Worm (Caenorhabditis elegans): ENCODE measurements around the gene K02F6.8.

DNA sequence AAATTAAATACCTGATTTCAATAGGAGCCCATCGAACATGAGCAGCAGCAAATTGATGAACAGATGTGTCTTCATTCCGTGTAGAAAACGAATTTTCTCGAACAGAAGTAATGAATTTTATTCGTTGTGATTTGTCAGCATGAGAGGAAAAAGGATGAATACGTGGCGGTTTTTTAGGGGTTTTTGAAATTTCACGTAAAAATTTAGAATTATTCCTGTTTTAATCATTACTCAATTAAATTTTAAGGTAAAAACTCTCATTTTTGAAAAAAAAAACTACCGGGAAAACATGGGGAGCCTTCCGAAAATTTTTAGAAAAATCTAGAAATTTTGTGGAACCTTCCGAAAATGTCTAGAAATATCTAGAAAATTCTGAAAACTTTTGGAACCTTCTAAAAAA, 2.9 kb upstream of the K02F6.8 start, which contains the start of gene K02F6.7:
- TF ChIP-seq ztf-29 (GFP tag; IDR thresholded peaks at IDR 0.05) (no peak), cog-1 (tag; optimal IDR thresholded peaks at IDR 0.05) (no peak), ztf-23 (GFP tag; IDR thresholded peaks at IDR 0.05) (no peak), flt-1 (GFP tag; IDR thresholded peaks at IDR 0.05) (no peak), klf-2 (GFP tag; conservative IDR thresholded peaks at IDR 0.05) (no peak), med-1 (GFP tag; optimal IDR thresholded peaks at IDR 0.05; ENCODE audit: insufficient read depth) (no peak)
